Fruit fly (Drosophila melanogaster) whole organism, pupa: ENCODE data around the gene PQBP1.
A peak's percentile ranks its signal among the peaks of the same experiment; 100 is the strongest.

ENCODE experiments used
- CG12605 ChIP-seq: fragments of 200-800 bp; sonication (Bioruptor generic); IDR thresholded peaks from 2 replicates; pipeline ENCODE4 v1.3.6; 2022; ENCODE audit warnings: missing biosample characterization, missing genetic modification characterization
- CG13204 ChIP-seq: fragments of 200-800 bp; sonication (Bioruptor generic); optimal IDR thresholded peaks from 2 replicates; lab custom pipeline; 2018; ENCODE audit warnings: missing biosample characterization, mild to moderate bottlenecking, missing genetic modification characterization, moderate library complexity
- CG14655 ChIP-seq: fragments of 200-800 bp; sonication (Bioruptor generic); optimal IDR thresholded peaks from 3 replicates; lab custom pipeline; 2017; ENCODE audit warnings: mild to moderate bottlenecking, missing biosample characterization, missing genetic modification reagents, missing genetic modification characterization
- CG15710 ChIP-seq: fragments of 200-800 bp; sonication (Bioruptor generic); optimal IDR thresholded peaks from 2 replicates; lab custom pipeline; 2018; ENCODE audit warnings: missing biosample characterization, mild to moderate bottlenecking, missing genetic modification characterization, moderate library complexity
- CG17806 ChIP-seq: fragments of 200-800 bp; sonication (Bioruptor generic); optimal IDR thresholded peaks from 2 replicates; lab custom pipeline; 2018; ENCODE audit warnings: missing biosample characterization, mild to moderate bottlenecking, missing genetic modification characterization, moderate library complexity
- CG32121 ChIP-seq: fragments of 200-800 bp; sonication (Bioruptor generic); IDR thresholded peaks from 2 replicates; pipeline ENCODE4 v1.3.6; 2022; ENCODE audit warnings: missing biosample characterization, missing genetic modification characterization
- CG34367 ChIP-seq: fragments of 200-800 bp; sonication (Bioruptor generic); optimal IDR thresholded peaks from 2 replicates; lab custom pipeline; 2018; ENCODE audit warnings: missing biosample characterization, mild to moderate bottlenecking, missing genetic modification characterization
- CG4496 ChIP-seq: fragments of 200-800 bp; sonication (Bioruptor generic); IDR thresholded peaks from 3 replicates; pipeline ENCODE4 v1.3.6; 2022; ENCODE audit warnings: missing biosample characterization, missing genetic modification characterization
- CG8159 ChIP-seq: fragments of 200-800 bp; sonication (Bioruptor generic); optimal IDR thresholded peaks from 3 replicates; lab custom pipeline; 2018; ENCODE audit warnings: missing biosample characterization, mild to moderate bottlenecking, missing genetic modification characterization, moderate library complexity
- CG8301 ChIP-seq: fragments of 200-800 bp; sonication (Bioruptor generic); optimal IDR thresholded peaks from 2 replicates; lab custom pipeline; 2018; ENCODE audit warnings: missing biosample characterization, mild to moderate bottlenecking, missing genetic modification characterization
- CG9948 ChIP-seq: fragments of 200-800 bp; sonication (Bioruptor generic); optimal IDR thresholded peaks from 2 replicates; lab custom pipeline; 2018; ENCODE audit warnings: missing biosample characterization, mild to moderate bottlenecking, missing genetic modification characterization, moderate library complexity
- D1 ChIP-seq: fragments of 200-800 bp; sonication (Bioruptor generic); optimal IDR thresholded peaks from 2 replicates; lab custom pipeline; 2018; ENCODE audit warnings: missing biosample characterization, mild to moderate bottlenecking, missing genetic modification characterization, moderate library complexity
- EcR ChIP-seq: fragments of 200-800 bp; sonication (Bioruptor generic); optimal IDR thresholded peaks from 3 replicates; lab custom pipeline; 2019; ENCODE audit warnings: missing biosample characterization, missing genetic modification characterization, mild to moderate bottlenecking, moderate library complexity, missing genetic modification reagents
- Ets98B ChIP-seq: fragments of 200-800 bp; sonication (Bioruptor generic); IDR thresholded peaks from 2 replicates; pipeline ENCODE4 v1.3.6; 2022; ENCODE audit warnings: missing biosample characterization, missing genetic modification characterization
- Pif1A ChIP-seq: fragments of 200-800 bp; sonication (Bioruptor generic); optimal IDR thresholded peaks from 3 replicates; lab custom pipeline; 2016; ENCODE audit warnings: missing biosample characterization, missing genetic modification characterization
- Pif1B ChIP-seq: fragments of 200-800 bp; sonication (Bioruptor generic); optimal IDR thresholded peaks from 3 replicates; lab custom pipeline; 2016; ENCODE audit warnings: missing biosample characterization, missing genetic modification characterization
- Snoo ChIP-seq: fragments of 200-800 bp; sonication (Bioruptor generic); optimal IDR thresholded peaks from 3 replicates; lab custom pipeline; 2017; ENCODE audit warnings: missing biosample characterization, mild to moderate bottlenecking, missing genetic modification characterization, inconsistent platforms
- fd96Ca ChIP-seq: fragments of 200-800 bp; sonication (Bioruptor generic); IDR thresholded peaks from 3 replicates; pipeline ENCODE4 v1.3.6; 2022; ENCODE audit warnings: missing biosample characterization, missing genetic modification characterization
- gl ChIP-seq: fragments of 200-800 bp; sonication (Bioruptor generic); optimal IDR thresholded peaks from 2 replicates; lab custom pipeline; 2018; ENCODE audit warnings: missing biosample characterization, mild to moderate bottlenecking, missing genetic modification characterization
- rn ChIP-seq: fragments of 200-800 bp; sonication (Bioruptor generic); IDR thresholded peaks from 2 replicates; pipeline ENCODE4 v1.3.6; 2022; ENCODE audit warnings: missing biosample characterization, missing genetic modification characterization

PQBP1 gene

DNA sequence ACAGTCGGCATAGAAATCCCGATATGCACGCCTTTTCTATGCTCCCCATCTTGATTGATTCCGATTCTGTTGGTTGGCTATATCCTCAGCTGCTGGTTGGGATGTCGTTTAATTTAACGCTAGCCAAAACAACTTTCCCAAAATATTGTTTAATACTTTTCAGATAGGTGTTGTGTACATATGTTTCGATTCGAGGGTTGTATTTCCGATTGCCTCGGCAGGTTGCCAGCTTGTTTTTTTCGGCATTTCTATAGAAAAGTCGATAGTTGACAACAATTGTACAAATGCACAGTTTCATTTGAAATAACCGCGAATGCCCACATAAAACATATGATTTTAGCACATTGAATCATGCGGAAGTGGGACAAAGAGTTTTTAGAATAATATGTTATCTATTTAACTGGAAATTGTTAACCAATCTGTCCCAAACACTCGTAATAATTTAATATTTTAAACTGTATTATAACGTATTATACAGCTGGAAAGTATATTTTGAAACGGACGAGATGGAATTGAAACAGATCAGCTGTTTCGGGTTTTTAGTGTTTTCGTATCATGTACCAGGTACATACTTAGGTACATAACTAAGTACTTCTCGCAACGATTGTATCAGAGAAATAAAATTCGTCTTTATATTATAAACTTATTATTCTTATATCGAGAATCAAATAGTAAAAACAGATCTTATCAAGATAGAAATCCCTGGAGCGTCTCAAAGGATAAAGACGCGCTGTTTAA lies 11.0 kb upstream of the PQBP1 start, which contains the start of gene CG31109:
TSS of gene CG31109 (minus strand) at position 203 of the 738 bp plus-strand sequence.
- TF ChIP-seq Ets98B: peak; percentile 36; the same call in 1 of the 2 replicates
- TF ChIP-seq CG9948 (tag; lab: Kevin White, UChicago): no peak

DNA sequence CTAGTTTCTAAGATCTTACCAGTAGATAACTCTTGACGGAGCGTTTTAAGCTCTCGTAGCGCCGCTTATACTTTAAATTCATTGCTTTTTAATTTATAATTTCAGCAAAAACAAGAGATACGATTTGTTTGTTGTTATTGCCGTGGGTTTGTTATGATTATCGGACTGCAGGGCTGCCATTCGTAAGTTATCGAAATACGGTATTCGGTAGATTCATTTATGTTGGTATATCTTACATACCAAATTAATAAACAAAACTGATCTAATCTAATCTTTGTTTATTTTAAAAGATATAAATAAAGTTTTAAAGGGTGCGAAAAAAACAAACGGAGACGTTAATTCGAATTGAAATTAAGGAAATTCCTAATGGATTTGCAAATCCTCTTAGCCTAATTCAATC lies 9.6 kb upstream of the PQBP1 start, which contains the start of the genes CG31111 and stac:
TSS of gene CG31111 (minus strand) at position 162 of the 400 bp plus-strand sequence.
TSS of gene stac (plus strand) at position 271 of the 400 bp plus-strand sequence.
- TF ChIP-seq gl: no peak
- TF ChIP-seq Snoo (tag; lab: Kevin White, UChicago): no peak
- TF ChIP-seq CG15710: no peak
- no peak for TF ChIP-seq EcR (GFP tag; lab: Kevin White, UChicago)
- no peak for TF ChIP-seq Pif1B (GFP tag; lab: Kevin White, UChicago)
- TF ChIP-seq CG8159: no peak
- TF ChIP-seq CG13204: no peak
- no peak for TF ChIP-seq fd96Ca (GFP tag; lab: Robert Waterston, UW)
- no peak for TF ChIP-seq CG8301 (tag; lab: Kevin White, UChicago)
- no peak for TF ChIP-seq Pif1A (GFP tag; lab: Kevin White, UChicago)
- TF ChIP-seq CG9948 (tag; lab: Kevin White, UChicago): no peak
- TF ChIP-seq CG12605: no peak
- no peak for TF ChIP-seq Ets98B
- TF ChIP-seq CG34367: no peak
- no peak for TF ChIP-seq CG32121
- no peak for TF ChIP-seq CG4496 (GFP tag; lab: Robert Waterston, UW)

DNA sequence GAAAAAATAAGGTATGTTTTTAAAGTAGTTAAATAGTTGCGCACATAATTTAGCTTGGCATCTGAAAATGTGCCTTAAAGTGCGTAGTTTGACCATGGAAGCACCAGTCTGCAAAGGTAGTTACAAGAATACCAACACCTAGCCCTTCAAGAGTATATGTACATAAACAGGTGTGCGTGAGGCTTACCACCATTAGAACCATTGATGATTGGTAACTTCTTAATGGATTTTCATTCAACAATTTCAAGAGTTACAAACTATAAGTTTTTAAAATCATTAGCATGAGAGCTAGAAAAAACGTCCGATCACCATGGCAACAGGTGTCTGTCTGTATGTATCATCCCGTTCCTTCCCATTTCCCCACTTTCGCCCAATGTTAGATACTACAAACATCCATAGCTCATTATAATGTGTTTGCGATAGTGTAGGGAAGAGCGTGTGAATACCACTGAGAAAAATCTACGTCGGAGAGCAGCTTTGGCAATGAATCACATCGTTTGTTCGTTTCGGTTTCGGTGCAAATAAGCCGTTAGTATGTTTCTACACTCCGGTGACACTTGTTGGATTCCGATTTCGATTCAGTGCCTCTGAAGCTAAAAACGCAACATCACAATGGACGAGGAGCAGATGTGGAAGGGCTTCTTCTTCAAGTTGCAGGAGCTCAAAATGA lies 9.0 kb upstream of the PQBP1 start:
- TF ChIP-seq Snoo (tag; lab: Kevin White, UChicago): no peak
- TF ChIP-seq CG32121: no peak
- TF ChIP-seq CG8301 (tag; lab: Kevin White, UChicago): no peak
- TF ChIP-seq, all 21 proteins: peak for 0

DNA sequence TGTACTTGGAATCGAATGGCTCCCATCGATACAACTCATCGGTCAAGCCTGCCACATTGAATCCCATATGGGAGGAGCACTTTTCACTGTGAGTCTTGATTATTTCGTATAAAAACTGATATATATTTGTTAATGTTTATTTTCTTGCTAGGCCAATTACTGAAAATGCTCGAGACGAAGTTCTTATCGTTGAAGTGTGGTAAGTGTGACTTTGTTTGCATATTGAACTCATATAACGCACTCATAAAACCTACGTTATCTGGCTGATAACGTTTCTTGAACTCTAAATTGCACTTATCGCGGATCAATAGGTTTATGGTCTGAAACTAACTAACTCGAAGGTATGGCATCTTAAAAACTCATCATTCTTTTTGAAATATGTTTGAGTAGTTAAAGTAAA lies 5.1 kb upstream of the PQBP1 start:
- TF ChIP-seq CG4496 (GFP tag; lab: Robert Waterston, UW) (no peak), D1 (tag; lab: Kevin White, UChicago) (no peak), CG15710 (no peak), Pif1B (GFP tag; lab: Kevin White, UChicago) (no peak), CG8301 (tag; lab: Kevin White, UChicago) (no peak)

DNA sequence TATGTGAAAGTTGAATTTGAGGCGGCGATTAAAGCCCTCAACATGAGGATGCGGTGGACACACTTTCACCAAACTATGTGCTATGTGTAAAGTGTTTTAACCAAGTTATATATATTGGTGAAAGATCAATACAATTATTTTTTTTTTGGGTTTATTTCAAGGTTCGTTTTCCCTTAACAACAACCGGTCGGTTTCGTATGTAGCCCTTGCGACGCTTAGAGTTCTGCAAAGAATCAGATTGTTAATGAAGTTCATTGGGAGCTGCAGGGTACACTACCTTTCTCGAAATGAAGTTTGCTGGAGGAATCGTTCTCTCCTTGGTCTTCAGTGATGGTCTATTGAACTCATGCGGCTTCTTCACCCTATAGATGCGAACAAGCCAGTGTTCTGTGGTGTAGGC lies 1.3 kb downstream of the PQBP1 start:
- TF ChIP-seq CG4496 (GFP tag; lab: Robert Waterston, UW) (no peak), CG15710 (no peak), Pif1A (GFP tag; lab: Kevin White, UChicago) (no peak), CG9948 (tag; lab: Kevin White, UChicago) (no peak), Pif1B (GFP tag; lab: Kevin White, UChicago) (no peak), CG8301 (tag; lab: Kevin White, UChicago) (no peak), fd96Ca (GFP tag; lab: Robert Waterston, UW) (no peak), D1 (tag; lab: Kevin White, UChicago) (no peak), EcR (GFP tag; lab: Kevin White, UChicago) (no peak), CG17806 (no peak)

DNA sequence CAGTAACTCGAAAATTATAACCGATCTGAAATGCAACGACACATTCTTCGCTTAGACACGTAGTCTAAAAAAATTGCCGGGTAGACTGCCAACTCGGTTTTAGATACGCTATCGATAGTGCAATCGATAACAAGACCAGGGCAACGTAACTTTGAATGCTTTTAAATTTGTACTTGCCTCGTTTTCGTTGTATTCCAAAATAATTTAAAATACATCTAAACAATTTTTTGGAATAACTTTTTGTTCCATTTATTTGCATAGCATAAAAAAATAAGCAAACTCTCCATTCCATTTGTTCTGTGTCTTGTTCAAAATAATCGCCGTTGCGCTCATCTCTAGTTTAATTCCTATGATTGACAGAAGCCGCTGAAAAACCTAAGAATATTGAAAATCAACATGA lies 4.0 kb downstream of the PQBP1 start, which contains the start of the genes Stt3B and CG11839:
TSS of gene Stt3B (minus strand) at position 69 of the 400 bp plus-strand sequence.
TSS of gene CG11839 (plus strand) at position 359 of the 400 bp plus-strand sequence.
- TF ChIP-seq CG17806 (peak; percentile 28), D1 (tag; lab: Kevin White, UChicago) (no peak), Snoo (tag; lab: Kevin White, UChicago) (peak; percentile 21), CG15710 (peak; percentile 53), CG32121 (peak; percentile 42; the same call in 1 of the 2 replicates), Ets98B (no peak), CG14655 (GFP tag; lab: Kevin White, UChicago) (no peak)

DNA sequence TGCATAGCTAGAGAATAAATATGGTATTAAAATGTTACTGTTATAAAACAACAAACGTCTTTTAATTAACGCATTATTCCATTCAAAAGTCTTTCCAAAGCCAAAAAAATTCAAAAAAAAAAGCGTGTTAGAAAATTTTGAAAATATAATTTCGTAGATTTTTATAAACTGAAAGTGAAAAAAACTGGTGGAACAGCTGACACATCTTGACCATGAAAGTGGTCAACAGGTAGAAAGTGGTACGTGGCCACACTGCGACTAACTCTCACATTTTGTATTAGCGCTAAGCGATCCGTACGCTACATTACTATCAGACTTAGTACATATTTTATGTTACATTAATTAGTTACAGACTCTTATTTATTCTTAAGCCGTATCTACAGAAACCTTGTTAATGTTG lies 5.3 kb downstream of the PQBP1 start, which contains the start of gene CG11836:
TSS of gene CG11836 (plus strand) at position 256 of the 400 bp plus-strand sequence.
- TF ChIP-seq CG14655 (GFP tag; lab: Kevin White, UChicago) (no peak), CG32121 (no peak), CG34367 (no peak), Pif1B (GFP tag; lab: Kevin White, UChicago) (no peak), rn (GFP tag; lab: Robert Waterston, UW) (no peak), CG4496 (GFP tag; lab: Robert Waterston, UW) (no peak), CG12605 (no peak), D1 (tag; lab: Kevin White, UChicago) (no peak), EcR (GFP tag; lab: Kevin White, UChicago) (no peak), gl (no peak)
